Fruit fly (Drosophila melanogaster): ENCODE results near the gene gwl.
A peak's percentile ranks its signal among the peaks of the same experiment; 100 is the strongest.

gwl gene

dm6 chr3R:18741027-18741843 lies 4.9 kb upstream of the gwl start (continued):
- TF ChIP-seq CoRest (tag; optimal IDR thresholded peaks at IDR 0.05) (peak; percentile 98), Ptx1 (GFP tag; IDR thresholded peaks at IDR 0.05) (peak; percentile 96), D (optimal IDR thresholded peaks at IDR 0.05) (no peak), D (GFP tag; optimal IDR thresholded peaks at IDR 0.05) (peak; percentile 95), CG7987 (GFP tag; optimal IDR thresholded peaks at IDR 0.05) (peak; percentile 95), CG15601 (tag; optimal IDR thresholded peaks at IDR 0.05) (peak; percentile 94), slou (GFP tag; optimal IDR thresholded peaks at IDR 0.05) (peak; percentile 89), CG8359 (GFP tag; optimal IDR thresholded peaks at IDR 0.05; ENCODE audit: borderline replicate concordance) (peak; percentile 86), bab2 (GFP tag; optimal IDR thresholded peaks at IDR 0.05) (peak; percentile 82), hkb (optimal IDR thresholded peaks at IDR 0.05) (no peak), hkb (GFP tag; IDR thresholded peaks at IDR 0.05) (peak; percentile 97), Ravus (GFP tag; IDR thresholded peaks at IDR 0.05) (peak; percentile 87), CG14441 (GFP tag; IDR thresholded peaks at IDR 0.05) (peak; percentile 97), CG11093 (GFP tag; IDR thresholded peaks at IDR 0.05) (peak; percentile 93), grn (GFP tag; optimal IDR thresholded peaks at IDR 0.05) (no peak), kah (GFP tag; optimal IDR thresholded peaks at IDR 0.05) (peak; percentile 88), rib (GFP tag; IDR thresholded peaks at IDR 0.05) (peak; percentile 97), pfk (GFP tag; optimal IDR thresholded peaks at IDR 0.05) (peak; percentile 15), CG18599 (GFP tag; optimal IDR thresholded peaks at IDR 0.05) (peak; percentile 98), scrt (GFP tag; optimal IDR thresholded peaks at IDR 0.05) (peak; percentile 95), Usf (GFP tag; optimal IDR thresholded peaks at IDR 0.05) (peak; percentile 90), phol (tag; optimal IDR thresholded peaks at IDR 0.05) (peak; percentile 95), Ets65A (GFP tag) (peak; percentile 91), ac (GFP tag; optimal IDR thresholded peaks at IDR 0.05) (peak; percentile 45), CG12236 (GFP tag; optimal IDR thresholded peaks at IDR 0.05) (peak; percentile 58), Drgx (GFP tag; IDR thresholded peaks at IDR 0.05) (peak; percentile 92), CG32772 (GFP tag; IDR thresholded peaks at IDR 0.05) (peak; percentile 96), CG1602 (GFP tag; optimal IDR thresholded peaks at IDR 0.05) (peak; percentile 94), CG9437 (GFP tag; optimal IDR thresholded peaks at IDR 0.05) (peak; percentile 91), CG18011 (GFP tag; optimal IDR thresholded peaks at IDR 0.05) (peak; percentile 77), CG1024 (GFP tag; IDR thresholded peaks at IDR 0.05) (peak; percentile 91), pros (GFP tag; optimal IDR thresholded peaks at IDR 0.05) (no peak), Dfd (GFP tag; optimal IDR thresholded peaks at IDR 0.05) (no peak), fd96Cb (tag; optimal IDR thresholded peaks at IDR 0.05) (peak; percentile 97), CG2199 (GFP tag; IDR thresholded peaks at IDR 0.05) (peak; percentile 80; the same call in 2 of the 3 replicates), CG14050 (GFP tag; IDR thresholded peaks at IDR 0.05) (peak; percentile 96), Sin3A (optimal IDR thresholded peaks at IDR 0.05) (no peak), NC2α (GFP tag; optimal IDR thresholded peaks at IDR 0.05) (peak; percentile 20), HLHmδ (GFP tag; optimal IDR thresholded peaks at IDR 0.05) (no peak), CG16779 (GFP tag; IDR thresholded peaks at IDR 0.05) (peak; percentile 96), ham (GFP tag; IDR thresholded peaks at IDR 0.05) (peak; percentile 91), Chrac-16 (GFP tag; optimal IDR thresholded peaks at IDR 0.05) (peak; percentile 93), Nf-YC (tag; optimal IDR thresholded peaks at IDR 0.05) (peak; percentile 79), Doc3 (GFP tag; IDR thresholded peaks at IDR 0.05; ENCODE audit: partially characterized antibody) (no peak), knrl (GFP tag; IDR thresholded peaks at IDR 0.05; ENCODE audit: partially characterized antibody) (no peak), CG8290 (GFP tag; optimal IDR thresholded peaks at IDR 0.05) (peak; percentile 75), CG8290 (tag; optimal IDR thresholded peaks at IDR 0.05) (peak; percentile 78 to 92), CG4424 (GFP tag; optimal IDR thresholded peaks at IDR 0.05) (peak; percentile 98), CG6683 (GFP tag; optimal IDR thresholded peaks at IDR 0.05) (peak; percentile 92), lola (GFP tag; optimal IDR thresholded peaks at IDR 0.05) (peak in 1 of 3 experiments; percentile 93)
